Fruit fly (Drosophila melanogaster): Measurements from ENCODE around the gene Klp31E.

Klp31E gene

dm6 chr2L:10468388-10468787 lies 54.6 kb downstream of the Klp31E start (continued):
- no peak for TF ChIP-seq h (optimal IDR thresholded peaks at IDR 0.05)
- TF ChIP-seq Vsx1 (GFP tag; optimal IDR thresholded peaks at IDR 0.05) = peak; percentile 13
- no peak for TF ChIP-seq NC2β (GFP tag; optimal IDR thresholded peaks at IDR 0.05)
- peak; percentile 63 for TF ChIP-seq CoRest (tag; optimal IDR thresholded peaks at IDR 0.05)
- peak; percentile 40 for TF ChIP-seq CG10366 (GFP tag; IDR thresholded peaks at IDR 0.05)
- peak; percentile 71 for TF ChIP-seq tap (tag; optimal IDR thresholded peaks at IDR 0.05)
- no peak for TF ChIP-seq sim (GFP tag; IDR thresholded peaks at IDR 0.05)
- TF ChIP-seq ssp (GFP tag; IDR thresholded peaks at IDR 0.05) = peak; percentile 29; the same call in 1 of the 2 replicates
- no peak for TF ChIP-seq CG6683 (GFP tag; optimal IDR thresholded peaks at IDR 0.05)
- no peak for TF ChIP-seq hbn (GFP tag; IDR thresholded peaks at IDR 0.05; ENCODE audit: partially characterized antibody)
- no peak for TF ChIP-seq Bgb (GFP tag; IDR thresholded peaks at IDR 0.05; ENCODE audit: partially characterized antibody)
- no peak for TF ChIP-seq cg (GFP tag; optimal IDR thresholded peaks at IDR 0.05)
- TF ChIP-seq ase (GFP tag; IDR thresholded peaks at IDR 0.05) = peak; percentile 58; the same call in 1 of the 3 replicates
- peak; percentile 52 for TF ChIP-seq nmo (GFP tag; optimal IDR thresholded peaks at IDR 0.05)
- TF ChIP-seq Sox100B (GFP tag; optimal IDR thresholded peaks at IDR 0.05) = peak; percentile 23
- TF ChIP-seq CG30431 (GFP tag; optimal IDR thresholded peaks at IDR 0.05) = peak; percentile 8
- peak; percentile 55; the same call in 1 of the 2 replicates for TF ChIP-seq CG11247 (GFP tag; IDR thresholded peaks at IDR 0.05)
- no peak for TF ChIP-seq CG3163 (GFP tag; optimal IDR thresholded peaks at IDR 0.05)
- TF ChIP-seq CG17385 (GFP tag; optimal IDR thresholded peaks at IDR 0.05) = peak; percentile 48
- peak; percentile 47 for TF ChIP-seq D19A (tag; optimal IDR thresholded peaks at IDR 0.05)
- TF ChIP-seq gem (tag; optimal IDR thresholded peaks at IDR 0.05) = peak; percentile 69
- no peak for TF ChIP-seq sna (GFP tag; IDR thresholded peaks at IDR 0.05; ENCODE audit: partially characterized antibody)
- peak; percentile 26 for TF ChIP-seq CG9727 (GFP tag; optimal IDR thresholded peaks at IDR 0.05)
- TF ChIP-seq HLH3B (GFP tag; IDR thresholded peaks at IDR 0.05) = peak; percentile 75
- no peak for TF ChIP-seq Camta (GFP tag; optimal IDR thresholded peaks at IDR 0.05)
- peak; percentile 34 for TF ChIP-seq CG17568 (GFP tag; optimal IDR thresholded peaks at IDR 0.05)
- peak; percentile 35 for TF ChIP-seq Nf-YC (tag; optimal IDR thresholded peaks at IDR 0.05)
- peak; percentile 11 for TF ChIP-seq salm (tag; optimal IDR thresholded peaks at IDR 0.05)
- TF ChIP-seq CG12299 (tag; optimal IDR thresholded peaks at IDR 0.05) = no peak
- no peak for TF ChIP-seq CG4360 (GFP tag; IDR thresholded peaks at IDR 0.05)
- TF ChIP-seq CG18599 (GFP tag; optimal IDR thresholded peaks at IDR 0.05) = peak; percentile 47

All from whole organism, embryonic.